Fruit fly (Drosophila melanogaster) whole organism, adult: Measurements from ENCODE around the gene CG14641.
A peak's percentile ranks its signal among the peaks of the same experiment; 100 is the strongest.

Experiments
- CG11617 ChIP-seq: fragments of 200-800 bp; sonication (Bioruptor generic); optimal IDR thresholded peaks from 2 replicates; lab custom pipeline; 2017; ENCODE audit warnings: mild to moderate bottlenecking, missing biosample characterization, missing genetic modification reagents, missing genetic modification characterization
- CG12768 ChIP-seq: fragments of 200-800 bp; sonication (Bioruptor generic); optimal IDR thresholded peaks from 2 replicates; lab custom pipeline; 2017; ENCODE audit warnings: missing biosample characterization, missing genetic modification characterization, mild to moderate bottlenecking, moderate library complexity, missing genetic modification reagents
- CG14711 ChIP-seq: fragments of 200-800 bp; sonication (Bioruptor generic); optimal IDR thresholded peaks from 2 replicates; lab custom pipeline; 2018; ENCODE audit warnings: missing biosample characterization, mild to moderate bottlenecking, missing genetic modification characterization, moderate library complexity
- CG1620 ChIP-seq: fragments of 200-800 bp; sonication (Bioruptor generic); optimal IDR thresholded peaks from 2 replicates; lab custom pipeline; 2016; ENCODE audit warnings: missing biosample characterization, missing genetic modification characterization
- CG33017 ChIP-seq: fragments of 200-800 bp; sonication (Bioruptor generic); optimal IDR thresholded peaks from 2 replicates; lab custom pipeline; 2018; ENCODE audit warnings: missing biosample characterization, mild to moderate bottlenecking, missing genetic modification characterization, moderate library complexity
- CG5204 ChIP-seq: fragments of 200-800 bp; sonication (Bioruptor generic); optimal IDR thresholded peaks from 2 replicates; lab custom pipeline; 2016; ENCODE audit warnings: missing biosample characterization, missing genetic modification characterization
- CG7045 ChIP-seq: fragments of 200-800 bp; sonication (Bioruptor generic); optimal IDR thresholded peaks from 2 replicates; lab custom pipeline; 2017; ENCODE audit warnings: missing biosample characterization, mild to moderate bottlenecking, missing genetic modification characterization
- CG7101 ChIP-seq: fragments of 200-800 bp; sonication (Bioruptor generic); optimal IDR thresholded peaks from 2 replicates; lab custom pipeline; 2018; ENCODE audit warnings: missing biosample characterization, mild to moderate bottlenecking, missing genetic modification characterization, moderate library complexity
- Clk ChIP-seq: fragments of 200-800 bp; sonication (Bioruptor generic); optimal IDR thresholded peaks from 2 replicates; lab custom pipeline; 2017; ENCODE audit warnings: missing biosample characterization, missing genetic modification characterization
- Crg-1 ChIP-seq: fragments of 200-800 bp; sonication (Bioruptor generic); optimal IDR thresholded peaks from 2 replicates; lab custom pipeline; 2016; ENCODE audit warnings: missing biosample characterization, missing genetic modification characterization
- Hr96 ChIP-seq: fragments of 200-800 bp; sonication (Bioruptor generic); optimal IDR thresholded peaks from 2 replicates; lab custom pipeline; 2016; ENCODE audit warnings: missing biosample characterization, missing genetic modification characterization
- Mnt ChIP-seq: fragments of 200-800 bp; sonication (Bioruptor generic); optimal IDR thresholded peaks from 2 replicates; lab custom pipeline; 2016; ENCODE audit warnings: missing biosample characterization, mild to moderate bottlenecking, missing genetic modification characterization
- bab1 ChIP-seq: fragments of 200-800 bp; sonication (Bioruptor generic); optimal IDR thresholded peaks from 3 replicates; lab custom pipeline; 2019; ENCODE audit warnings: missing biosample characterization, mild to moderate bottlenecking, missing genetic modification characterization, moderate library complexity
- cic ChIP-seq: fragments of 200-800 bp; sonication (Bioruptor generic); optimal IDR thresholded peaks from 2 replicates; lab custom pipeline; 2017; ENCODE audit warnings: missing biosample characterization, mild to moderate bottlenecking, missing genetic modification characterization, moderate library complexity
- cnc ChIP-seq, 2 experiments: fragments of >200 bp; optimal IDR thresholded peaks; 2 replicates each; lab custom pipeline; 2017
- kay ChIP-seq: fragments of 200-800 bp; sonication (Bioruptor generic); peaks from one replicate; lab custom pipeline; 2016; ENCODE audit warnings: missing biosample characterization, missing genetic modification characterization, borderline replicate concordance
- ovo ChIP-seq: fragments of 200-800 bp; sonication (Bioruptor generic); optimal IDR thresholded peaks from 2 replicates; lab custom pipeline; 2016; ENCODE audit warnings: missing biosample characterization, missing genetic modification characterization
- pad ChIP-seq: fragments of 200-800 bp; sonication (Bioruptor generic); optimal IDR thresholded peaks from 3 replicates; lab custom pipeline; 2017; ENCODE audit warnings: missing biosample characterization, missing genetic modification characterization, mild to moderate bottlenecking, moderate library complexity, missing genetic modification reagents
- tj ChIP-seq: fragments of 200-800 bp; sonication (Bioruptor generic); optimal IDR thresholded peaks from 3 replicates; lab custom pipeline; 2017; ENCODE audit warnings: missing biosample characterization, mild to moderate bottlenecking, missing genetic modification characterization, moderate library complexity
- toe ChIP-seq: fragments of 200-800 bp; sonication (Bioruptor generic); optimal IDR thresholded peaks from 2 replicates; lab custom pipeline; 2016; ENCODE audit warnings: missing biosample characterization, missing genetic modification characterization

The CG14641 gene

dm6 chr3R:4228426-4228825, 3.7 kb downstream of the CG14641 start:
- TF ChIP-seq bab1 (GFP tag; lab: Kevin White, UChicago) (no peak), Crg-1 (GFP tag; lab: Kevin White, UChicago) (no peak), CG33017 (tag; lab: Kevin White, UChicago) (no peak), pad (GFP tag; lab: Kevin White, UChicago) (no peak), cnc (optimal IDR thresholded peaks at IDR 0.05; lab: Kevin White, UChicago) (no peak), CG5204 (GFP tag; lab: Kevin White, UChicago) (no peak), tj (GFP tag; lab: Kevin White, UChicago) (no peak), Mnt (GFP tag; lab: Kevin White, UChicago) (no peak), CG1620 (GFP tag; lab: Kevin White, UChicago) (no peak)

- no peak for TF ChIP-seq CG12768
- TF ChIP-seq pad (GFP tag; lab: Kevin White, UChicago): no peak
- TF ChIP-seq CG33017 (tag; lab: Kevin White, UChicago): no peak
- TF ChIP-seq tj (GFP tag; lab: Kevin White, UChicago): no peak
- TF ChIP-seq CG7101: peak; percentile 30
- TF ChIP-seq bab1 (GFP tag; lab: Kevin White, UChicago): peak; percentile 79
- no peak for TF ChIP-seq Crg-1 (GFP tag; lab: Kevin White, UChicago)
- no peak for TF ChIP-seq cnc (optimal IDR thresholded peaks at IDR 0.05; lab: Kevin White, UChicago)
- TF ChIP-seq CG1620 (GFP tag; lab: Kevin White, UChicago): peak; percentile 38
- peak; percentile 27 for TF ChIP-seq Hr96 (GFP tag; lab: Kevin White, UChicago)
- no peak for TF ChIP-seq toe (GFP tag; lab: Kevin White, UChicago)
- TF ChIP-seq CG7045 (GFP tag; lab: Kevin White, UChicago): no peak
- no peak for TF ChIP-seq Mnt (GFP tag; lab: Kevin White, UChicago)
- no peak for TF ChIP-seq Clk
- TF ChIP-seq kay (GFP tag; lab: Kevin White, UChicago): no peak
- peak; percentile 23 for TF ChIP-seq cic
- no peak for TF ChIP-seq ovo (GFP tag; lab: Kevin White, UChicago)
- TF ChIP-seq CG14711 (tag; lab: Kevin White, UChicago): no peak
- peak; percentile 16 for TF ChIP-seq CG11617 (GFP tag; lab: Kevin White, UChicago)
- no peak for TF ChIP-seq CG5204 (GFP tag; lab: Kevin White, UChicago)
Observed at dm6 chr3R:4220780-4221179, 11.4 kb downstream of the CG14641 start.

DNA sequence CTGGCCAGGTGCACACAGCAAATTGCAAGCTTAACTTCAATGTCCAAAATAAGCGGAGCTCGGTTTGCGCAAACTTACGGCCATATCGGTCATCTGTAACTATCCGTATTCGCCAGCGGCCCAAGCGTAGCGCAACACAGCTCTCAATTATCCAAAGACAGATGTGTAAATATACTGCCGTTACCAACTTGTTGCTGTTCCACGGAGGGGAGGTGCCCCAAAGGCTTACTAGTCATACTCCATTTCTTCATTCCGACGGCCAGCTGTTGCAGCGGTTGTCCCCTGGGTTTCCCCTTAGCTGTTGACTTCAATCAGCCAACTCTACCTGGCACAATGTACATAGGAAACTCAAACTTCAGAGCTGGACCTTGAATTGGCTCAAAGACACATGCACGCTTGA, 12.1 kb downstream of the CG14641 start, which contains the start of gene CG31516:
Gene CG31516 (minus strand): TSS at position 101 of the 400 bp plus-strand sequence.
- TF ChIP-seq Mnt (GFP tag; lab: Kevin White, UChicago) (no peak), CG7045 (GFP tag; lab: Kevin White, UChicago) (no peak), cic (no peak), Crg-1 (GFP tag; lab: Kevin White, UChicago) (no peak), toe (GFP tag; lab: Kevin White, UChicago) (no peak), CG11617 (GFP tag; lab: Kevin White, UChicago) (no peak), kay (GFP tag; lab: Kevin White, UChicago) (no peak), ovo (GFP tag; lab: Kevin White, UChicago) (no peak), CG14711 (tag; lab: Kevin White, UChicago) (no peak), CG1620 (GFP tag; lab: Kevin White, UChicago) (no peak), CG7101 (no peak), Clk (no peak), bab1 (GFP tag; lab: Kevin White, UChicago) (no peak), cnc (optimal IDR thresholded peaks at IDR 0.05; lab: Kevin White, UChicago) (no peak)

DNA sequence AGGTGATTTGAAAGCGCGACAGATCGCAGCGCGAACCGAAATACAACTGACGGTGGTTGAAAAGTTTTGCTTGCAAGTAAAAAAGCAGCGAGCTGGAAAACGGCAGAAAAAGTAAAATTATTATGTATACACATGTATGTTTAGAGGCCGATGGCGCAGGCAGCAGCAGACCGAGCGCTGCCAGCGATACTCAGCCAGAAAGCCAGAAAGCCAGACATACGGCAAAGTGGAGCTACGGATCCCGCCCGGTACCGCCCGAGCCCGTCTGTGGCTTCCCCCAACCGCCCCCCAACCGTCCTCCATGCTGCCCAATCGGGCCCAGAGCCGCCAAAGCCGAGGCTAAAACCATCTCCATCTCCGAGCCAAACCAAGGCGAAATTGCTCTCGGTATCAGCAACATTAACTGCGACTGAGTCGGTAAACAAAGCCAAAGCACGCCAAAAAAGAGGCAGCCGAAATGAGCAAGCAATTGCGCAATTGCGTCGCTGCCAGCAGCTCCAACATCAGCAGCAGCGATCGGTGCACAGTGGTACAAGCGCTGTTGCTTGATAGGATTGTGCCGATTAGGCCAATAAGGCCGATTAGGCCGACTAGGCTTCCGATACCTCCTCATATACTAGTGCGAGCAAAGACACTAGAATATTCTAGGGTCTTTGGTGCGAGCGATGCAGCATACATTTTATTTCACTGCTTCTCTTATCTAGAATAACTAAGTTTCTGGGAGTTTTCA, 16.7 kb downstream of the CG14641 start, which contains the start of gene CG14636:
Gene CG14636 (minus strand): TSS at position 51 of the 730 bp plus-strand sequence.
- TF ChIP-seq CG11617 (GFP tag; lab: Kevin White, UChicago) (no peak), CG1620 (GFP tag; lab: Kevin White, UChicago) (no peak), toe (GFP tag; lab: Kevin White, UChicago) (no peak), CG5204 (GFP tag; lab: Kevin White, UChicago) (no peak), CG7101 (no peak), CG14711 (tag; lab: Kevin White, UChicago) (no peak)

DNA sequence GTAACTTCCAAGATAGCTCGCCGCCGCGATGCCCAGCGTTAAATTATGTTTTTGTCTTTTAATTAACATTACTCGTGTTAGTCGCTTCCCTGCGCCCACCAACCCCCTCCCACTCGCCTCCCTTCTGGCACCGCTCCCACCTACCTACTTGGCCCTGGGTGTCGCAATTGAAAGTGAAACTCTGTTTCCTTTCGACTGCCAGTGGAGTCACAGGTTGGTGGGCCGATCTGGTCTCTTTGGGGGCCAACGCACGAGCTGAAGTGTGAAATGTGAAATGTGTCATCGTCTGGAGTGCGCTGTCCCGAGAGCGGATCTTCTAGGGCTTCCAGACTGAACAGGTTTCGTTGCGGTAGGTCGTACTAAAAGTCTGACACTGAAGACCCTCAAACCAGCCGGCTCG, 17.5 kb downstream of the CG14641 start:
- TF ChIP-seq pad (GFP tag; lab: Kevin White, UChicago) (no peak), CG5204 (GFP tag; lab: Kevin White, UChicago) (no peak), kay (GFP tag; lab: Kevin White, UChicago) (no peak), Hr96 (GFP tag; lab: Kevin White, UChicago) (no peak), CG12768 (no peak), ovo (GFP tag; lab: Kevin White, UChicago) (no peak), toe (GFP tag; lab: Kevin White, UChicago) (no peak), cnc (optimal IDR thresholded peaks at IDR 0.05; lab: Kevin White, UChicago) (no peak), CG14711 (tag; lab: Kevin White, UChicago) (no peak), Clk (no peak), CG1620 (GFP tag; lab: Kevin White, UChicago) (no peak), tj (GFP tag; lab: Kevin White, UChicago) (no peak), CG11617 (GFP tag; lab: Kevin White, UChicago) (no peak), CG7101 (no peak), bab1 (GFP tag; lab: Kevin White, UChicago) (no peak), cic (no peak), Crg-1 (GFP tag; lab: Kevin White, UChicago) (no peak), Mnt (GFP tag; lab: Kevin White, UChicago) (no peak)
